Fruit fly (Drosophila melanogaster): ENCODE data around the gene CG18599.

Gene CG18599

dm6 chr3R:18243000-18243399 lies 24.6 kb upstream of the CG18599 start:
- TF ChIP-seq Dif (GFP tag; optimal IDR thresholded peaks at IDR 0.05; ENCODE audit: partially characterized antibody) (peak; percentile 27), Myc (optimal IDR thresholded peaks at IDR 0.05) (no peak), h (GFP tag; optimal IDR thresholded peaks at IDR 0.05) (no peak), jim (GFP tag; optimal IDR thresholded peaks at IDR 0.05) (no peak), N (GFP tag; optimal IDR thresholded peaks at IDR 0.05) (no peak), psq (GFP tag; optimal IDR thresholded peaks at IDR 0.05) (peak; percentile 84), HLH106 (tag; optimal IDR thresholded peaks at IDR 0.05) (no peak), Jra (GFP tag; optimal IDR thresholded peaks at IDR 0.05) (no peak)

dm6 chr3R:18243718-18244170 lies 23.8 kb upstream of the CG18599 start:
- TF ChIP-seq h (GFP tag; optimal IDR thresholded peaks at IDR 0.05): no peak
- no peak for TF ChIP-seq Hr78 (GFP tag; optimal IDR thresholded peaks at IDR 0.05)
- peak; percentile 59 for TF ChIP-seq Jra (GFP tag; optimal IDR thresholded peaks at IDR 0.05)
- no peak for TF ChIP-seq Sp1 (GFP tag; optimal IDR thresholded peaks at IDR 0.05)
- no peak for TF ChIP-seq Abd-B (GFP tag; optimal IDR thresholded peaks at IDR 0.05)
- TF ChIP-seq Dfd (GFP tag; optimal IDR thresholded peaks at IDR 0.05): no peak
- no peak for TF ChIP-seq jim (GFP tag; optimal IDR thresholded peaks at IDR 0.05)
- TF ChIP-seq ey (GFP tag; optimal IDR thresholded peaks at IDR 0.05): peak; percentile 45
- TF ChIP-seq tai (GFP tag; optimal IDR thresholded peaks at IDR 0.05): no peak
- no peak for TF ChIP-seq sv (GFP tag; optimal IDR thresholded peaks at IDR 0.05)
- TF ChIP-seq foxo (GFP tag; optimal IDR thresholded peaks at IDR 0.05): peak in 1 of 2 experiments; percentile 51
- no peak for TF ChIP-seq Hr83 (GFP tag; optimal IDR thresholded peaks at IDR 0.05; ENCODE audit: poor library complexity, severe bottlenecking)
- no peak for TF ChIP-seq dl (GFP tag; optimal IDR thresholded peaks at IDR 0.05; ENCODE audit: insufficient read depth in 1 of 2, partially characterized antibody in 2 of 2)
- peak; percentile 41 for TF ChIP-seq rgr (GFP tag; optimal IDR thresholded peaks at IDR 0.05)
- TF ChIP-seq Dif (GFP tag; optimal IDR thresholded peaks at IDR 0.05; ENCODE audit: partially characterized antibody): no peak
- TF ChIP-seq HLH106 (tag; optimal IDR thresholded peaks at IDR 0.05): peak; percentile 29
- no peak for TF ChIP-seq psq (GFP tag; optimal IDR thresholded peaks at IDR 0.05)
- TF ChIP-seq dmrt93B (GFP tag; optimal IDR thresholded peaks at IDR 0.05): no peak
- TF ChIP-seq GATAd (GFP tag; optimal IDR thresholded peaks at IDR 0.05): no peak
- no peak for TF ChIP-seq Hnf4 (GFP tag; optimal IDR thresholded peaks at IDR 0.05)
- TF ChIP-seq brk (GFP tag; optimal IDR thresholded peaks at IDR 0.05): peak; percentile 9
- TF ChIP-seq Rel (GFP tag; optimal IDR thresholded peaks at IDR 0.05): peak; percentile 30
- TF ChIP-seq Rel (tag; optimal IDR thresholded peaks at IDR 0.05): no peak
- TF ChIP-seq dsf (GFP tag; optimal IDR thresholded peaks at IDR 0.05; ENCODE audit: borderline replicate concordance): no peak
- no peak for TF ChIP-seq Myc (optimal IDR thresholded peaks at IDR 0.05)
- peak; percentile 7 for TF ChIP-seq fru (GFP tag; optimal IDR thresholded peaks at IDR 0.05)
- TF ChIP-seq woc (GFP tag; optimal IDR thresholded peaks at IDR 0.05): no peak
- no peak for TF ChIP-seq lola (GFP tag; optimal IDR thresholded peaks at IDR 0.05)
- TF ChIP-seq N (GFP tag; optimal IDR thresholded peaks at IDR 0.05): no peak
- TF ChIP-seq CrebA (GFP tag; optimal IDR thresholded peaks at IDR 0.05; ENCODE audit: borderline replicate concordance): no peak
- no peak for TF ChIP-seq Mio (GFP tag; optimal IDR thresholded peaks at IDR 0.05)
- no peak for TF ChIP-seq CG32264 (GFP tag; optimal IDR thresholded peaks at IDR 0.05)
- TF ChIP-seq pan (optimal IDR thresholded peaks at IDR 0.05): no peak
- TF ChIP-seq OdsH (GFP tag; optimal IDR thresholded peaks at IDR 0.05): no peak
- TF ChIP-seq br (GFP tag; optimal IDR thresholded peaks at IDR 0.05): peak; percentile 19
- no peak for TF ChIP-seq CG9705 (GFP tag; optimal IDR thresholded peaks at IDR 0.05)
- TF ChIP-seq usp (GFP tag; optimal IDR thresholded peaks at IDR 0.05): no peak
- TF ChIP-seq Vsx2 (GFP tag; optimal IDR thresholded peaks at IDR 0.05; ENCODE audit: partially characterized antibody): no peak
- no peak for TF ChIP-seq sage (GFP tag; optimal IDR thresholded peaks at IDR 0.05)

All from whole organism, wandering third instar larva.